Fruit fly (Drosophila melanogaster) whole organism, pupa: ENCODE measurements around the gene Neu2.

Source experiments
- CG15710 ChIP-seq: fragments of 200-800 bp; sonication (Bioruptor generic); optimal IDR thresholded peaks from 2 replicates; lab custom pipeline; 2018; ENCODE audit warnings: missing biosample characterization, mild to moderate bottlenecking, missing genetic modification characterization, moderate library complexity
- CG17806 ChIP-seq: fragments of 200-800 bp; sonication (Bioruptor generic); optimal IDR thresholded peaks from 2 replicates; lab custom pipeline; 2018; ENCODE audit warnings: missing biosample characterization, mild to moderate bottlenecking, missing genetic modification characterization, moderate library complexity
- CG4496 ChIP-seq: fragments of 200-800 bp; sonication (Bioruptor generic); IDR thresholded peaks from 3 replicates; pipeline ENCODE4 v1.3.6; 2022; ENCODE audit warnings: missing biosample characterization, missing genetic modification characterization
- CG8159 ChIP-seq: fragments of 200-800 bp; sonication (Bioruptor generic); optimal IDR thresholded peaks from 3 replicates; lab custom pipeline; 2018; ENCODE audit warnings: missing biosample characterization, mild to moderate bottlenecking, missing genetic modification characterization, moderate library complexity
- CG9948 ChIP-seq: fragments of 200-800 bp; sonication (Bioruptor generic); optimal IDR thresholded peaks from 2 replicates; lab custom pipeline; 2018; ENCODE audit warnings: missing biosample characterization, mild to moderate bottlenecking, missing genetic modification characterization, moderate library complexity
- EcR ChIP-seq: fragments of 200-800 bp; sonication (Bioruptor generic); optimal IDR thresholded peaks from 3 replicates; lab custom pipeline; 2019; ENCODE audit warnings: missing biosample characterization, missing genetic modification characterization, mild to moderate bottlenecking, moderate library complexity, missing genetic modification reagents
- fd96Ca ChIP-seq: fragments of 200-800 bp; sonication (Bioruptor generic); IDR thresholded peaks from 3 replicates; pipeline ENCODE4 v1.3.6; 2022; ENCODE audit warnings: missing biosample characterization, missing genetic modification characterization
- rn ChIP-seq: fragments of 200-800 bp; sonication (Bioruptor generic); IDR thresholded peaks from 2 replicates; pipeline ENCODE4 v1.3.6; 2022; ENCODE audit warnings: missing biosample characterization, missing genetic modification characterization

DNA sequence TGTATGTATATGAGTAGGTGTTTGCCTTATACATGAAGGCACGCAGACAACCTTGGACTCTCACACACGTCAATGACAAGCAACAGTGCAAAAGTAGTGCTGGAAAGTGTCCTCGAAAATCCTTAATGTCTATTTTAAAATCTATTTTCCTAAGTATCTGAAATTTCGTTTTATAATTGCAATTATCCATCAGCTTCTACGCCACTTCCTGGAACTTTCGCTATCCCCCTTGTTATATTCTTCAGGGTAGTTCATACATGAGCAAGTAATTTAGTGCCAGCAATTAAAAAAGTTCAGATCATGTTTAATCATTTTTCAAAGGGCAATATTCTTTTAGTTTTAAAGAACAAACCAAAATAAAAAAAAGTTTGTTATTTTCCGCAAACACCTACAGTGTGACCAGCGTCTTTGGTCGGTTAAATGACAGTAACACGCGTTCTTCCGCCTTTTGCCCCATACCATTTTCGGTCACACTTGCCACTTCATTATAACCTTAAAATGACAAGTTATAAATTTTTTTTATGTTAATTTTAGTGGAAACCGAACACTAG is 26.4 kb upstream of the Neu2 start:
- TF ChIP-seq rn, result no peak
- TF ChIP-seq CG9948 (tag; lab: Kevin White, UChicago), result peak; percentile 8
- peak; percentile 77 for TF ChIP-seq EcR
- TF ChIP-seq fd96Ca (GFP tag; lab: Robert Waterston, UW), result 0 out of 3 replicates have a peak, but pooled peaks have one; percentile 6
- TF ChIP-seq CG15710 (tag; lab: Kevin White, UChicago), result peak; percentile 13
- peak; percentile 28 for TF ChIP-seq CG8159 (tag; lab: Kevin White, UChicago)
- TF ChIP-seq CG4496, result no peak
- peak; percentile 4 for TF ChIP-seq CG17806 (tag; lab: Kevin White, UChicago)
